Fruit fly (Drosophila melanogaster) whole organism, prepupa: Measurements from ENCODE around the gene CG43407.

ENCODE experiments used
- Blimp-1 ChIP-seq: fragments of 200-800 bp; sonication (Bioruptor generic); optimal IDR thresholded peaks from 3 replicates; lab custom pipeline; 2017; ENCODE audit warnings: missing biosample characterization, missing genetic modification characterization, mild to moderate bottlenecking, moderate library complexity, missing genetic modification reagents
- CG10631 ChIP-seq: fragments of 200-800 bp; sonication (Bioruptor generic); optimal IDR thresholded peaks from 2 replicates; lab custom pipeline; 2016; ENCODE audit warnings: missing biosample characterization, missing genetic modification characterization
- CG10669 ChIP-seq: fragments of 200-800 bp; sonication (Bioruptor generic); optimal IDR thresholded peaks from 3 replicates; lab custom pipeline; 2018; ENCODE audit warnings: missing biosample characterization, mild to moderate bottlenecking, missing genetic modification characterization, moderate library complexity
- CG11294 ChIP-seq: fragments of 200-800 bp; sonication (Bioruptor generic); IDR thresholded peaks from 2 replicates; pipeline ENCODE4 v1.3.6; 2022; ENCODE audit warnings: missing biosample characterization, missing genetic modification characterization
- CG11762 ChIP-seq: fragments of 200-800 bp; sonication (Bioruptor generic); optimal IDR thresholded peaks from 3 replicates; lab custom pipeline; 2016; ENCODE audit warnings: missing biosample characterization, missing genetic modification characterization; ENCODE audit not compliant: insufficient read depth
- CG11902 ChIP-seq: fragments of 200-800 bp; sonication (Bioruptor generic); optimal IDR thresholded peaks from 3 replicates; lab custom pipeline; 2016; ENCODE audit warnings: missing biosample characterization, missing genetic modification characterization
- CG15336 ChIP-seq: fragments of 200-800 bp; sonication (Bioruptor generic); IDR thresholded peaks from 2 replicates; pipeline ENCODE4 v1.3.6; 2022; ENCODE audit warnings: missing biosample characterization, missing genetic modification characterization
- CG1621 ChIP-seq: fragments of 200-800 bp; sonication (Bioruptor generic); optimal IDR thresholded peaks from 3 replicates; lab custom pipeline; 2018; ENCODE audit warnings: missing biosample characterization, mild to moderate bottlenecking, missing genetic modification characterization
- CG16779 ChIP-seq: fragments of 200-800 bp; sonication (Bioruptor generic); optimal IDR thresholded peaks from 3 replicates; lab custom pipeline; 2017; ENCODE audit warnings: missing biosample characterization, mild to moderate bottlenecking, missing genetic modification characterization
- CG31627 ChIP-seq: fragments of 200-800 bp; sonication (Bioruptor generic); optimal IDR thresholded peaks from 3 replicates; lab custom pipeline; 2016; ENCODE audit warnings: missing biosample characterization, missing genetic modification characterization
- CG32006 ChIP-seq: fragments of 200-800 bp; sonication (Bioruptor generic); optimal IDR thresholded peaks from 3 replicates; lab custom pipeline; 2017; ENCODE audit warnings: missing biosample characterization, mild to moderate bottlenecking, missing genetic modification characterization
- CG34406 ChIP-seq: fragments of 200-800 bp; sonication (Bioruptor generic); optimal IDR thresholded peaks from 3 replicates; lab custom pipeline; 2016; ENCODE audit warnings: missing biosample characterization, missing genetic modification characterization
- CG4318 ChIP-seq: fragments of 200-800 bp; sonication (Bioruptor generic); optimal IDR thresholded peaks from 3 replicates; lab custom pipeline; 2017; ENCODE audit warnings: missing biosample characterization, mild to moderate bottlenecking, missing genetic modification characterization
- CG6163 ChIP-seq: fragments of 200-800 bp; sonication (Bioruptor generic); IDR thresholded peaks from 3 replicates; pipeline ENCODE4 v1.3.6; 2022; ENCODE audit warnings: missing biosample characterization, missing genetic modification characterization
- CG6276 ChIP-seq: fragments of 200-800 bp; sonication (Bioruptor generic); optimal IDR thresholded peaks from 2 replicates; lab custom pipeline; 2017; ENCODE audit warnings: missing biosample characterization, mild to moderate bottlenecking, missing genetic modification characterization
- CG6792 ChIP-seq: fragments of 200-800 bp; sonication (Bioruptor generic); optimal IDR thresholded peaks from 3 replicates; lab custom pipeline; 2016; ENCODE audit warnings: missing biosample characterization, missing genetic modification characterization
- CG6808 ChIP-seq: fragments of 200-800 bp; sonication (Bioruptor generic); optimal IDR thresholded peaks from 3 replicates; lab custom pipeline; 2017; ENCODE audit warnings: missing biosample characterization, missing genetic modification characterization, mild to moderate bottlenecking, moderate library complexity, missing genetic modification reagents
- CG6854 ChIP-seq: fragments of 200-800 bp; sonication (Bioruptor generic); optimal IDR thresholded peaks from 2 replicates; lab custom pipeline; 2017; ENCODE audit warnings: missing biosample characterization, mild to moderate bottlenecking, missing genetic modification characterization
- CG7368 ChIP-seq: fragments of 200-800 bp; sonication (Bioruptor generic); optimal IDR thresholded peaks from 3 replicates; lab custom pipeline; 2016; ENCODE audit warnings: missing biosample characterization, missing genetic modification characterization
- CG8119 ChIP-seq: fragments of 200-800 bp; sonication (Bioruptor generic); IDR thresholded peaks from 3 replicates; pipeline ENCODE4 v1.3.6; 2022; ENCODE audit warnings: missing biosample characterization, missing genetic modification characterization
- CG8319 ChIP-seq: fragments of 200-800 bp; sonication (Bioruptor generic); optimal IDR thresholded peaks from 3 replicates; lab custom pipeline; 2016; ENCODE audit warnings: missing biosample characterization, missing genetic modification characterization
- CG8632 ChIP-seq: fragments of 200-800 bp; sonication (Bioruptor generic); optimal IDR thresholded peaks from 3 replicates; lab custom pipeline; 2016; ENCODE audit warnings: missing biosample characterization, missing genetic modification characterization
- CG9139 ChIP-seq: fragments of 200-800 bp; sonication (Bioruptor generic); optimal IDR thresholded peaks from 3 replicates; lab custom pipeline; 2017; ENCODE audit warnings: missing biosample characterization, mild to moderate bottlenecking, missing genetic modification characterization
- Eip75B ChIP-seq: fragments of 200-800 bp; sonication (Bioruptor generic); optimal IDR thresholded peaks from 3 replicates; lab custom pipeline; 2016; ENCODE audit warnings: missing biosample characterization, missing genetic modification characterization
- Eip78C ChIP-seq: fragments of 200-800 bp; sonication (Bioruptor generic); peaks from one replicate; lab custom pipeline; 2016; ENCODE audit warnings: missing biosample characterization, missing genetic modification characterization
- Eip93F ChIP-seq: fragments of 200-800 bp; sonication (Bioruptor generic); optimal IDR thresholded peaks from 2 replicates; lab custom pipeline; 2016; ENCODE audit warnings: missing biosample characterization, mild to moderate bottlenecking, missing genetic modification characterization
- Ets21C ChIP-seq: fragments of 200-800 bp; sonication (Bioruptor generic); optimal IDR thresholded peaks from 3 replicates; lab custom pipeline; 2016; ENCODE audit warnings: missing biosample characterization, missing genetic modification characterization
- Ets96B ChIP-seq: fragments of 200-800 bp; optimal IDR thresholded peaks from 2 replicates; lab custom pipeline; 2019; ENCODE audit warnings: missing biosample characterization, mild to moderate bottlenecking, missing genetic modification characterization, moderate library complexity
- Hr38 ChIP-seq: sonication (Bioruptor generic); optimal IDR thresholded peaks from 2 replicates; lab custom pipeline; 2016; ENCODE audit warnings: missing biosample characterization, missing genetic modification characterization
- Hr39 ChIP-seq: fragments of 200-800 bp; sonication (Bioruptor generic); optimal IDR thresholded peaks from 2 replicates; lab custom pipeline; 2016; ENCODE audit warnings: missing biosample characterization, missing genetic modification characterization
- Hr4 ChIP-seq: fragments of 200-800 bp; sonication (Bioruptor generic); optimal IDR thresholded peaks from 3 replicates; lab custom pipeline; 2016; ENCODE audit warnings: missing biosample characterization, missing genetic modification characterization
- Lpt ChIP-seq: fragments of 200-800 bp; sonication (Bioruptor generic); optimal IDR thresholded peaks from 3 replicates; lab custom pipeline; 2016; ENCODE audit warnings: missing biosample characterization, missing genetic modification characterization
- OdsH ChIP-seq: fragments of 200-800 bp; sonication (Bioruptor generic); optimal IDR thresholded peaks from 3 replicates; lab custom pipeline; 2016; ENCODE audit warnings: missing biosample characterization, missing genetic modification characterization
- Smox ChIP-seq: fragments of 200-800 bp; sonication (Bioruptor generic); optimal IDR thresholded peaks from 3 replicates; lab custom pipeline; 2016; ENCODE audit warnings: missing biosample characterization, missing genetic modification characterization
- Sox102F ChIP-seq: fragments of 200-800 bp; sonication (Bioruptor generic); optimal IDR thresholded peaks from 2 replicates; lab custom pipeline; 2016; ENCODE audit warnings: missing biosample characterization, mild to moderate bottlenecking, missing genetic modification characterization
- achi ChIP-seq: fragments of 200-800 bp; sonication (Bioruptor generic); optimal IDR thresholded peaks from 3 replicates; lab custom pipeline; 2016; ENCODE audit warnings: missing biosample characterization, missing genetic modification characterization
- acj6 ChIP-seq: fragments of 200-800 bp; sonication (Bioruptor generic); optimal IDR thresholded peaks from 3 replicates; lab custom pipeline; 2016; ENCODE audit warnings: missing biosample characterization, missing genetic modification characterization
- cyc ChIP-seq: fragments of 200-800 bp; sonication (Bioruptor generic); optimal IDR thresholded peaks from 3 replicates; lab custom pipeline; 2016; ENCODE audit warnings: missing biosample characterization, missing genetic modification characterization
- dac ChIP-seq: fragments of 200-800 bp; sonication (Bioruptor generic); optimal IDR thresholded peaks from 2 replicates; lab custom pipeline; 2017; ENCODE audit warnings: missing biosample characterization, mild to moderate bottlenecking, missing genetic modification characterization
- dsx ChIP-seq: fragments of 200-800 bp; optimal IDR thresholded peaks from 3 replicates; lab custom pipeline; 2019; ENCODE audit warnings: missing biosample characterization, mild to moderate bottlenecking, missing genetic modification characterization, moderate library complexity; ENCODE audit not compliant: poor library complexity, severe bottlenecking
- esn ChIP-seq: fragments of 200-800 bp; sonication (Bioruptor generic); optimal IDR thresholded peaks from 2 replicates; lab custom pipeline; 2016; ENCODE audit warnings: missing biosample characterization, mild to moderate bottlenecking, missing genetic modification characterization, moderate library complexity
- fd85E ChIP-seq: fragments of 200-800 bp; sonication (Bioruptor generic); optimal IDR thresholded peaks from 3 replicates; lab custom pipeline; 2016; ENCODE audit warnings: missing biosample characterization, missing genetic modification characterization
- fkh ChIP-seq: fragments of 200-800 bp; sonication (Bioruptor generic); optimal IDR thresholded peaks from 3 replicates; lab custom pipeline; 2017; ENCODE audit warnings: missing biosample characterization, mild to moderate bottlenecking, missing genetic modification characterization, moderate library complexity
- net ChIP-seq: fragments of 200-800 bp; sonication (Bioruptor generic); optimal IDR thresholded peaks from 3 replicates; lab custom pipeline; 2016; ENCODE audit warnings: missing biosample characterization, missing genetic modification characterization
- salr ChIP-seq, 2 experiments: fragments of 200-800 bp; sonication (Bioruptor generic); optimal IDR thresholded peaks; 3 replicates each; lab custom pipeline; 2016 to 2018; ENCODE audit warnings: missing biosample characterization in 2 of 2, missing genetic modification characterization in 2 of 2, mild to moderate bottlenecking in 1 of 2
- ss ChIP-seq, 2 experiments: fragments of 200-800 bp; sonication (Bioruptor generic); optimal IDR thresholded peaks; 2 replicates in 1 of 2; 3 replicates in 1 of 2; lab custom pipeline; 2017 to 2018; ENCODE audit warnings: mild to moderate bottlenecking in 2 of 2, missing biosample characterization in 2 of 2, missing genetic modification characterization in 2 of 2, moderate library complexity in 1 of 2
- svp ChIP-seq: fragments of 200-800 bp; sonication (Bioruptor generic); peaks from one replicate; lab custom pipeline; 2016; ENCODE audit warnings: missing biosample characterization, missing genetic modification characterization
- topi ChIP-seq: fragments of 200-800 bp; sonication (Bioruptor generic); optimal IDR thresholded peaks from 3 replicates; lab custom pipeline; 2016; ENCODE audit warnings: missing biosample characterization, missing genetic modification characterization
- vri ChIP-seq: fragments of 200-800 bp; sonication (Bioruptor generic); optimal IDR thresholded peaks from 3 replicates; lab custom pipeline; 2016; ENCODE audit warnings: missing biosample characterization, mild to moderate bottlenecking, missing genetic modification characterization

CG43407 gene

DNA sequence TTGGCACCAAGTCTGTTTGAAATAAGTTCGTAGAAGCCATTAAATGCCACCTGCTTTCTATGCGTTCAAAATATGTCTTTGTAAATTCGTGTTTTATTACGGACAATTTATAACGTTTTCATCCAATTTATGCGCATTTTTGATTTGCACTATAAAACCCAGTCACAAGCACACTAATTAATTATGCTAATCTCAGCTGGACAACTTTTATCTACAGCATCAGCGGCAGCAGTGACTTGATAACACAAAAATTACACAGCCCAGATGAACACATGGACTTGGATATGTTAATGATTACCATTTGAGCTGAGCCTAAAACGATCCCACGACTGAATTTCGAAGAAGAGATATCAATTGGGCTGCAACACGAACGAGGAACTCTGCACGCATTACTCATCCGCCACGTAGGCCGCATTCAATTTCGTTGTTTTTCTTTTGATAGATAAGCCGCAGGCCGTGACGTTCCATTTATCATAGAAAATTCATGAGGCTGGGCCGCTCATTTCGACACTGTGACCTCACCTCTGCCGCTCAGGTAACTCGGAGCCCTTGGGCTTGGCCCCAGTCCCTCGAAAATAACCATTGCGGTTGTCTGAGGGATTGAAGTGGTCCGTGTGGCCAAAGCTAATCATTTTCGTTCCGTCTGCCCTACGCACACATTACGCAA, 40.0 kb downstream of the CG43407 start:
- TF ChIP-seq CG31627: no peak
- TF ChIP-seq CG6276 (GFP tag; lab: Kevin White, UChicago): no peak
- TF ChIP-seq Hr4: no peak
- TF ChIP-seq dsx (GFP tag; lab: Kevin White, UChicago): no peak
- TF ChIP-seq CG11294: no peak
- TF ChIP-seq Ets21C (GFP tag; lab: Kevin White, UChicago): no peak

DNA sequence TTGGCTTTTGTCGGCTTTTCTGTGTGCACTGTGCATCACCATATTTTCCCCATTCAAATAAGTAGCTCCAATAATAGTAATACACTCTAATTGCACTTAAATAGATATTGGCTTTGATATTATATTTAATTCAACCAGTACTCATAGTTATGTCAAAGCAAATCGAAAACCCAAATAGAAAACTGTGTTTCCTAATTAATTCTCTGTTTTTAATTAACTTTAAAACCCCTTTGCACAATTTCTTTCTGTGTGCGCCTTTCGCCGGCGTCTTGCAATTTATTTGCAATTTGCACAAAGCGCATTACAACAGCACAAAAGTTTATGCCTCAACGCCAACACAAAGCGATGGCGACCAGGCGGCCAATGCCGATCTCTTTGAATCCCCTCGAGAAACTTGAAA, 42.0 kb downstream of the CG43407 start:
- TF ChIP-seq CG6163 (GFP tag; lab: Robert Waterston, UW) (peak; percentile 46; the same call in 2 of the 3 replicates), Hr38 (GFP tag; lab: Kevin White, UChicago) (no peak), CG34406 (peak; percentile 1), CG16779 (tag; lab: Kevin White, UChicago) (no peak), OdsH (peak; percentile 49), CG7368 (GFP tag; lab: Kevin White, UChicago) (no peak), svp (no peak), esn (GFP tag; lab: Kevin White, UChicago) (peak; percentile 57), acj6 (peak; percentile 43), achi (GFP tag; lab: Kevin White, UChicago) (peak; percentile 40), salr (GFP tag; optimal IDR thresholded peaks at IDR 0.05; lab: Kevin White, UChicago) (peak in 1 of 2 experiments; percentile 44), Hr4 (peak; percentile 83), topi (peak; percentile 8), cyc (GFP tag; lab: Kevin White, UChicago) (peak; percentile 10), CG6276 (GFP tag; lab: Kevin White, UChicago) (peak; percentile 48), CG9139 (GFP tag; lab: Kevin White, UChicago) (no peak), CG6854 (no peak), Sox102F (GFP tag; lab: Kevin White, UChicago) (peak; percentile 40), CG4318 (GFP tag; lab: Kevin White, UChicago) (peak; percentile 45), CG11762 (GFP tag; lab: Kevin White, UChicago) (no peak), Ets96B (peak; percentile 14), Lpt (GFP tag; lab: Kevin White, UChicago) (peak; percentile 64), CG31627 (peak; percentile 3), fkh (no peak), Hr39 (no peak), Ets21C (GFP tag; lab: Kevin White, UChicago) (no peak), CG8319 (no peak), CG15336 (GFP tag; lab: Robert Waterston, UW) (peak; percentile 81), CG11902 (GFP tag; lab: Kevin White, UChicago) (no peak), Smox (no peak), Blimp-1 (no peak), CG6792 (GFP tag; lab: Kevin White, UChicago) (no peak), ss (GFP tag; optimal IDR thresholded peaks at IDR 0.05; lab: Kevin White, UChicago) (no peak), vri (no peak), CG32006 (peak; percentile 78), CG10631 (GFP tag; lab: Kevin White, UChicago) (peak; percentile 10), CG8119 (GFP tag; lab: Robert Waterston, UW) (peak; percentile 83), CG8632 (GFP tag; lab: Kevin White, UChicago) (peak; percentile 30), fd85E (no peak), CG11294 (0 out of 2 replicates have a peak, but pooled peaks have one; percentile 11), CG10669 (GFP tag; lab: Kevin White, UChicago) (no peak), Eip75B (GFP tag; lab: Kevin White, UChicago) (no peak), net (GFP tag; lab: Kevin White, UChicago) (peak; percentile 30), Eip93F (no peak), CG6808 (GFP tag; lab: Kevin White, UChicago) (no peak), dac (GFP tag; lab: Kevin White, UChicago) (no peak), CG1621 (tag; lab: Kevin White, UChicago) (no peak), Eip78C (GFP tag; lab: Kevin White, UChicago) (peak; percentile 82)
